Fruit fly (Drosophila melanogaster): ENCODE measurements around the gene Elo68beta.

Gene Elo68beta

dm6 chr3L:11091943-11092609 is 9.4 kb downstream of the Elo68beta start (continued):
- no peak for TF ChIP-seq slou (GFP tag; optimal IDR thresholded peaks at IDR 0.05)
- TF ChIP-seq CG12659 (GFP tag; optimal IDR thresholded peaks at IDR 0.05) = peak; percentile 61
- TF ChIP-seq CG13894 (tag; optimal IDR thresholded peaks at IDR 0.05) = no peak
- TF ChIP-seq ci (GFP tag; IDR thresholded peaks at IDR 0.05) = peak; percentile 77; the same call in 2 of the 3 replicates
- TF ChIP-seq nom (GFP tag; optimal IDR thresholded peaks at IDR 0.05) = peak; percentile 59
- TF ChIP-seq sc (optimal IDR thresholded peaks at IDR 0.05) = no peak
- TF ChIP-seq sc (GFP tag; optimal IDR thresholded peaks at IDR 0.05) = no peak
- 0 out of 3 replicates have a peak, but pooled peaks have one; percentile 53 for TF ChIP-seq Dbx (GFP tag; IDR thresholded peaks at IDR 0.05)
- no peak for TF ChIP-seq bowl (GFP tag; IDR thresholded peaks at IDR 0.05)
- TF ChIP-seq Hr39 (optimal IDR thresholded peaks at IDR 0.05) = no peak
- TF ChIP-seq CG11696 (GFP tag; IDR thresholded peaks at IDR 0.05) = no peak
- no peak for TF ChIP-seq Ravus (GFP tag; IDR thresholded peaks at IDR 0.05)
- no peak for TF ChIP-seq Oaz (GFP tag; IDR thresholded peaks at IDR 0.05)
- TF ChIP-seq CG5953 (GFP tag; IDR thresholded peaks at IDR 0.05) = no peak
- peak; percentile 53 for TF ChIP-seq CG9932 (GFP tag; IDR thresholded peaks at IDR 0.05)
- TF ChIP-seq CG17385 (GFP tag; optimal IDR thresholded peaks at IDR 0.05) = peak; percentile 55
- no peak for TF ChIP-seq Tbp (GFP tag; optimal IDR thresholded peaks at IDR 0.05)
- peak; percentile 57; the same call in 1 of the 2 replicates for TF ChIP-seq Xrp1 (GFP tag; IDR thresholded peaks at IDR 0.05)
- peak; percentile 21 for TF ChIP-seq gfzf (GFP tag; optimal IDR thresholded peaks at IDR 0.05)
- peak; percentile 48 for TF ChIP-seq lbe (GFP tag; optimal IDR thresholded peaks at IDR 0.05)
- peak; percentile 48 for TF ChIP-seq CG2120 (GFP tag; optimal IDR thresholded peaks at IDR 0.05)
- TF ChIP-seq amos (GFP tag; IDR thresholded peaks at IDR 0.05; ENCODE audit: partially characterized antibody) = 0 out of 2 replicates have a peak, but pooled peaks have one; percentile 21
- peak; percentile 7 for TF ChIP-seq Max (GFP tag; optimal IDR thresholded peaks at IDR 0.05)
- peak; percentile 69 for TF ChIP-seq HHEX (GFP tag; optimal IDR thresholded peaks at IDR 0.05)
- no peak for TF ChIP-seq org-1 (GFP tag; optimal IDR thresholded peaks at IDR 0.05)
- TF ChIP-seq Ets97D (GFP tag; optimal IDR thresholded peaks at IDR 0.05) = peak; percentile 63
- TF ChIP-seq CG6791 (GFP tag; IDR thresholded peaks at IDR 0.05; ENCODE audit: partially characterized antibody) = peak; percentile 37; the same call in 1 of the 3 replicates
- TF ChIP-seq Ets65A (GFP tag) = peak; percentile 68
- no peak for TF ChIP-seq CG3838 (GFP tag; optimal IDR thresholded peaks at IDR 0.05)
- TF ChIP-seq tna (GFP tag; IDR thresholded peaks at IDR 0.05; ENCODE audit: partially characterized antibody) = no peak
- no peak for TF ChIP-seq fd96Cb (tag; optimal IDR thresholded peaks at IDR 0.05)
- no peak for TF ChIP-seq CG4707 (GFP tag; optimal IDR thresholded peaks at IDR 0.05)
- no peak for TF ChIP-seq CG31441 (GFP tag; IDR thresholded peaks at IDR 0.05)
- no peak for TF ChIP-seq al (GFP tag; IDR thresholded peaks at IDR 0.05)
- no peak for TF ChIP-seq unc-4 (GFP tag; IDR thresholded peaks at IDR 0.05; ENCODE audit: partially characterized antibody)
- peak; percentile 50 for TF ChIP-seq Bdp1 (GFP tag; optimal IDR thresholded peaks at IDR 0.05)
- TF ChIP-seq pnt (GFP tag; optimal IDR thresholded peaks at IDR 0.05) = no peak
- TF ChIP-seq CG9876 (GFP tag; optimal IDR thresholded peaks at IDR 0.05) = peak; percentile 59
- no peak for TF ChIP-seq CG17361 (GFP tag; IDR thresholded peaks at IDR 0.05)
- peak; percentile 62 for TF ChIP-seq CG15514 (GFP tag; optimal IDR thresholded peaks at IDR 0.05)
- TF ChIP-seq hb (GFP tag; IDR thresholded peaks at IDR 0.05; ENCODE audit: partially characterized antibody) = no peak
- TF ChIP-seq CG9437 (GFP tag; optimal IDR thresholded peaks at IDR 0.05) = peak; percentile 40
- TF ChIP-seq E2f1 (GFP tag; IDR thresholded peaks at IDR 0.05) = no peak
- no peak for TF ChIP-seq CG10543 (GFP tag; optimal IDR thresholded peaks at IDR 0.05)
- TF ChIP-seq ash1 (GFP tag; optimal IDR thresholded peaks at IDR 0.05) = peak; percentile 55
- 0 out of 2 replicates have a peak, but pooled peaks have one; percentile 26 for TF ChIP-seq Rx (GFP tag; IDR thresholded peaks at IDR 0.05)
- TF ChIP-seq CG7963 (GFP tag; IDR thresholded peaks at IDR 0.05; ENCODE audit: partially characterized antibody) = 0 out of 3 replicates have a peak, but pooled peaks have one; percentile 13
- TF ChIP-seq ttk (GFP tag; IDR thresholded peaks at IDR 0.05) = no peak
- peak; percentile 34; the same call in 2 of the 3 replicates for TF ChIP-seq tgo (GFP tag; IDR thresholded peaks at IDR 0.05)
- TF ChIP-seq CG9215 (GFP tag; IDR thresholded peaks at IDR 0.05) = 0 out of 2 replicates have a peak, but pooled peaks have one; percentile 6
